Fruit fly (Drosophila melanogaster) whole organism, prepupa: ENCODE results near the gene Cad87A.

ENCODE experiments used
- Blimp-1 ChIP-seq: fragments of 200-800 bp; sonication (Bioruptor generic); optimal IDR thresholded peaks from 3 replicates; lab custom pipeline; 2017; ENCODE audit warnings: missing biosample characterization, missing genetic modification characterization, mild to moderate bottlenecking, moderate library complexity, missing genetic modification reagents
- CG11902 ChIP-seq: fragments of 200-800 bp; sonication (Bioruptor generic); optimal IDR thresholded peaks from 3 replicates; lab custom pipeline; 2016; ENCODE audit warnings: missing biosample characterization, missing genetic modification characterization
- CG15336 ChIP-seq: fragments of 200-800 bp; sonication (Bioruptor generic); IDR thresholded peaks from 2 replicates; pipeline ENCODE4 v1.3.6; 2022; ENCODE audit warnings: missing biosample characterization, missing genetic modification characterization
- CG1621 ChIP-seq: fragments of 200-800 bp; sonication (Bioruptor generic); optimal IDR thresholded peaks from 3 replicates; lab custom pipeline; 2018; ENCODE audit warnings: missing biosample characterization, mild to moderate bottlenecking, missing genetic modification characterization
- CG16779 ChIP-seq: fragments of 200-800 bp; sonication (Bioruptor generic); optimal IDR thresholded peaks from 3 replicates; lab custom pipeline; 2017; ENCODE audit warnings: missing biosample characterization, mild to moderate bottlenecking, missing genetic modification characterization
- CG3032 ChIP-seq: fragments of 200-800 bp; optimal IDR thresholded peaks from 2 replicates; lab custom pipeline; 2019; ENCODE audit warnings: missing biosample characterization, mild to moderate bottlenecking, missing genetic modification characterization, moderate library complexity
- CG34406 ChIP-seq: fragments of 200-800 bp; sonication (Bioruptor generic); optimal IDR thresholded peaks from 3 replicates; lab custom pipeline; 2016; ENCODE audit warnings: missing biosample characterization, missing genetic modification characterization
- CG3919 ChIP-seq: fragments of 200-800 bp; sonication (Bioruptor generic); optimal IDR thresholded peaks from 3 replicates; lab custom pipeline; 2016; ENCODE audit warnings: missing biosample characterization, missing genetic modification characterization
- CG4318 ChIP-seq: fragments of 200-800 bp; sonication (Bioruptor generic); optimal IDR thresholded peaks from 3 replicates; lab custom pipeline; 2017; ENCODE audit warnings: missing biosample characterization, mild to moderate bottlenecking, missing genetic modification characterization
- CG6163 ChIP-seq: fragments of 200-800 bp; sonication (Bioruptor generic); IDR thresholded peaks from 3 replicates; pipeline ENCODE4 v1.3.6; 2022; ENCODE audit warnings: missing biosample characterization, missing genetic modification characterization
- CG6854 ChIP-seq: fragments of 200-800 bp; sonication (Bioruptor generic); optimal IDR thresholded peaks from 2 replicates; lab custom pipeline; 2017; ENCODE audit warnings: missing biosample characterization, mild to moderate bottlenecking, missing genetic modification characterization
- CG8119 ChIP-seq: fragments of 200-800 bp; sonication (Bioruptor generic); IDR thresholded peaks from 3 replicates; pipeline ENCODE4 v1.3.6; 2022; ENCODE audit warnings: missing biosample characterization, missing genetic modification characterization
- CG8632 ChIP-seq: fragments of 200-800 bp; sonication (Bioruptor generic); optimal IDR thresholded peaks from 3 replicates; lab custom pipeline; 2016; ENCODE audit warnings: missing biosample characterization, missing genetic modification characterization
- CG9139 ChIP-seq: fragments of 200-800 bp; sonication (Bioruptor generic); optimal IDR thresholded peaks from 3 replicates; lab custom pipeline; 2017; ENCODE audit warnings: missing biosample characterization, mild to moderate bottlenecking, missing genetic modification characterization
- Eip75B ChIP-seq: fragments of 200-800 bp; sonication (Bioruptor generic); optimal IDR thresholded peaks from 3 replicates; lab custom pipeline; 2016; ENCODE audit warnings: missing biosample characterization, missing genetic modification characterization
- Eip78C ChIP-seq: fragments of 200-800 bp; sonication (Bioruptor generic); peaks from one replicate; lab custom pipeline; 2016; ENCODE audit warnings: missing biosample characterization, missing genetic modification characterization
- Eip93F ChIP-seq: fragments of 200-800 bp; sonication (Bioruptor generic); optimal IDR thresholded peaks from 2 replicates; lab custom pipeline; 2016; ENCODE audit warnings: missing biosample characterization, mild to moderate bottlenecking, missing genetic modification characterization
- Ets21C ChIP-seq: fragments of 200-800 bp; sonication (Bioruptor generic); optimal IDR thresholded peaks from 3 replicates; lab custom pipeline; 2016; ENCODE audit warnings: missing biosample characterization, missing genetic modification characterization
- Ets96B ChIP-seq: fragments of 200-800 bp; optimal IDR thresholded peaks from 2 replicates; lab custom pipeline; 2019; ENCODE audit warnings: missing biosample characterization, mild to moderate bottlenecking, missing genetic modification characterization, moderate library complexity
- Hr38 ChIP-seq: sonication (Bioruptor generic); optimal IDR thresholded peaks from 2 replicates; lab custom pipeline; 2016; ENCODE audit warnings: missing biosample characterization, missing genetic modification characterization
- Hr4 ChIP-seq: fragments of 200-800 bp; sonication (Bioruptor generic); optimal IDR thresholded peaks from 3 replicates; lab custom pipeline; 2016; ENCODE audit warnings: missing biosample characterization, missing genetic modification characterization
- Lpt ChIP-seq: fragments of 200-800 bp; sonication (Bioruptor generic); optimal IDR thresholded peaks from 3 replicates; lab custom pipeline; 2016; ENCODE audit warnings: missing biosample characterization, missing genetic modification characterization
- Smox ChIP-seq: fragments of 200-800 bp; sonication (Bioruptor generic); optimal IDR thresholded peaks from 3 replicates; lab custom pipeline; 2016; ENCODE audit warnings: missing biosample characterization, missing genetic modification characterization
- Sox102F ChIP-seq: fragments of 200-800 bp; sonication (Bioruptor generic); optimal IDR thresholded peaks from 2 replicates; lab custom pipeline; 2016; ENCODE audit warnings: missing biosample characterization, mild to moderate bottlenecking, missing genetic modification characterization
- dac ChIP-seq: fragments of 200-800 bp; sonication (Bioruptor generic); optimal IDR thresholded peaks from 2 replicates; lab custom pipeline; 2017; ENCODE audit warnings: missing biosample characterization, mild to moderate bottlenecking, missing genetic modification characterization
- dsx ChIP-seq: fragments of 200-800 bp; optimal IDR thresholded peaks from 3 replicates; lab custom pipeline; 2019; ENCODE audit warnings: missing biosample characterization, mild to moderate bottlenecking, missing genetic modification characterization, moderate library complexity; ENCODE audit not compliant: poor library complexity, severe bottlenecking
- esn ChIP-seq: fragments of 200-800 bp; sonication (Bioruptor generic); optimal IDR thresholded peaks from 2 replicates; lab custom pipeline; 2016; ENCODE audit warnings: missing biosample characterization, mild to moderate bottlenecking, missing genetic modification characterization, moderate library complexity
- fd59A ChIP-seq: fragments of 200-800 bp; sonication (Bioruptor generic); optimal IDR thresholded peaks from 2 replicates; lab custom pipeline; 2017; ENCODE audit warnings: missing biosample characterization, mild to moderate bottlenecking, missing genetic modification characterization, missing genetic modification reagents
- fkh ChIP-seq: fragments of 200-800 bp; sonication (Bioruptor generic); optimal IDR thresholded peaks from 3 replicates; lab custom pipeline; 2017; ENCODE audit warnings: missing biosample characterization, mild to moderate bottlenecking, missing genetic modification characterization, moderate library complexity
- net ChIP-seq: fragments of 200-800 bp; sonication (Bioruptor generic); optimal IDR thresholded peaks from 3 replicates; lab custom pipeline; 2016; ENCODE audit warnings: missing biosample characterization, missing genetic modification characterization
- salr ChIP-seq, 2 experiments: fragments of 200-800 bp; sonication (Bioruptor generic); optimal IDR thresholded peaks; 3 replicates each; lab custom pipeline; 2016 to 2018; ENCODE audit warnings: missing biosample characterization in 2 of 2, missing genetic modification characterization in 2 of 2, mild to moderate bottlenecking in 1 of 2
- svp ChIP-seq: fragments of 200-800 bp; sonication (Bioruptor generic); peaks from one replicate; lab custom pipeline; 2016; ENCODE audit warnings: missing biosample characterization, missing genetic modification characterization
- topi ChIP-seq: fragments of 200-800 bp; sonication (Bioruptor generic); optimal IDR thresholded peaks from 3 replicates; lab custom pipeline; 2016; ENCODE audit warnings: missing biosample characterization, missing genetic modification characterization
- vri ChIP-seq: fragments of 200-800 bp; sonication (Bioruptor generic); optimal IDR thresholded peaks from 3 replicates; lab custom pipeline; 2016; ENCODE audit warnings: missing biosample characterization, mild to moderate bottlenecking, missing genetic modification characterization

Gene Cad87A

DNA sequence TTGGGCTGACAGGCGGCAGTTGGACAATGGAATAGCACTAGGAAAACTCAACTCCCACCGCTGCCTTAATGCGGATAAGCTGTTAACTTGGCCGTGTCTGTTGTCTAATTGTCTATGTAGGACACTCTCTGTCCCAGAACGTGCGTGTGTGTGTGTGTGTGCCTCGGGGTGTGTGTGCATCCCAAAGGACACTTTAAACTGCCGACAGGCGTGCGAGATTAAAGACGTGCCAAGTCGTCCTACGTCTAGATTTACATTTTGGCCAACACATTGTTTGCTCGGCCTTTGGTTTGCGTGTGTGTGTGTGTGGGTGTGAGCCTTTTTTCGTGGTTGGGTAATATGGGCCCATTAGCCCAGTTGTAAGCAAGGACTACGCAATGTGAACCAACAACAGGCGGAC lies 49.2 kb upstream of the Cad87A start:
- TF ChIP-seq CG8119 (GFP tag; lab: Robert Waterston, UW) = no peak
- TF ChIP-seq salr (GFP tag; optimal IDR thresholded peaks at IDR 0.05; lab: Kevin White, UChicago) = no peak
- TF ChIP-seq net (GFP tag; lab: Kevin White, UChicago) = no peak
- TF ChIP-seq Eip93F = no peak
- TF ChIP-seq CG8632 = no peak
- TF ChIP-seq CG4318 (GFP tag; lab: Kevin White, UChicago) = no peak
- no peak for TF ChIP-seq CG3032 (tag; lab: Kevin White, UChicago)
- TF ChIP-seq CG34406 (GFP tag; lab: Kevin White, UChicago) = no peak
- no peak for TF ChIP-seq CG11902
- no peak for TF ChIP-seq Hr4 (GFP tag; lab: Kevin White, UChicago)
- no peak for TF ChIP-seq fd59A
- no peak for TF ChIP-seq Smox
- TF ChIP-seq topi (GFP tag; lab: Kevin White, UChicago) = no peak
- TF ChIP-seq dac (GFP tag; lab: Kevin White, UChicago) = no peak
- TF ChIP-seq Ets21C (GFP tag; lab: Kevin White, UChicago) = no peak

DNA sequence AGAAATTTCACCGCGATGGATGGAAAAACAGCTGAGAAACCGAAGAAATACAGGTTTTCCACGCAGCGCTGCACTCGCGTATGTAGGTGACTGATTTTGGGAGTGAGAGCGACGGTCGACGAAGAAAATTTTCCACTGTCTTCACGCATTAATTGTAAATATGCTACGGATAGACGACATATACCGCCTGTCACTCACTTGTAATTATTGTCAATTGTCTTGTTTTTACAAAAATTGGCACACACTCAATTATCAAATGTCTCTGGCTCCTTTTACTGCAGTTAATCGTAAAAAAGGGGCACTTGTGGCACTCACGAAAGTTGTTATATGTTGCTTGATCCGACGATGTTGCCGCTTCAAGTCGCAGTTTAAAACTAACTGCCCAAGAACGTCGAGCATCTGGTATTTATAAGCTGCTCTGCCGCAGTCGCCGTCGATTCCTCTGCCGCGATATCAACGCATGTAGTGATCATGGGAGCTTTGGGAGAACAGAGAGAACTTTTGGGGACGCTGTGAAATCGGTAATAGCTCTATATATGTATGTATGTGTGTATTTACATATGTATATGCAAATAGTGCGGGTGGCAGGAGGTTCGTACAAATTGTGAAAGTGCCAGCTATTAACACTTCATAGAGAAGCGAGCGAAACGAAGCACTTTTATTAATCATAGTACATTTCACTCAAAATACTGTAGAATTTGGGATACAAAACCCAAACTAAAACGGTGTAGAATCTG lies 44.2 kb upstream of the Cad87A start, which contains the start of gene mfas:
TSS of gene mfas (minus strand) at position 382 of the 737 bp plus-strand sequence.
- TF ChIP-seq Eip78C = peak; percentile 44
- peak; percentile 42 for TF ChIP-seq Lpt (GFP tag; lab: Kevin White, UChicago)
- TF ChIP-seq svp (GFP tag; lab: Kevin White, UChicago) = peak; percentile 77
- peak; percentile 56 for TF ChIP-seq CG6854 (GFP tag; lab: Kevin White, UChicago)
- peak; percentile 0 for TF ChIP-seq CG16779 (tag; lab: Kevin White, UChicago)
- peak; percentile 6 for TF ChIP-seq CG3032 (tag; lab: Kevin White, UChicago)
- TF ChIP-seq Hr4 (GFP tag; lab: Kevin White, UChicago) = no peak
- TF ChIP-seq vri (GFP tag; lab: Kevin White, UChicago) = no peak
- TF ChIP-seq CG6163 = peak; percentile 53; the same call in 2 of the 3 replicates
- peak; percentile 2 for TF ChIP-seq esn
- peak; percentile 33 for TF ChIP-seq dsx (GFP tag; lab: Kevin White, UChicago)
- TF ChIP-seq CG3919 (GFP tag; lab: Kevin White, UChicago) = peak; percentile 12
- peak; percentile 17 for TF ChIP-seq Eip75B (GFP tag; lab: Kevin White, UChicago)
- no peak for TF ChIP-seq Hr38 (GFP tag; lab: Kevin White, UChicago)
- TF ChIP-seq fkh (GFP tag; lab: Kevin White, UChicago) = peak; percentile 76
- TF ChIP-seq Ets96B (tag; lab: Kevin White, UChicago) = no peak
- TF ChIP-seq CG9139 (GFP tag; lab: Kevin White, UChicago) = peak; percentile 39
- TF ChIP-seq CG15336 (GFP tag; lab: Robert Waterston, UW) = peak; percentile 30; the same call in 1 of the 2 replicates

DNA sequence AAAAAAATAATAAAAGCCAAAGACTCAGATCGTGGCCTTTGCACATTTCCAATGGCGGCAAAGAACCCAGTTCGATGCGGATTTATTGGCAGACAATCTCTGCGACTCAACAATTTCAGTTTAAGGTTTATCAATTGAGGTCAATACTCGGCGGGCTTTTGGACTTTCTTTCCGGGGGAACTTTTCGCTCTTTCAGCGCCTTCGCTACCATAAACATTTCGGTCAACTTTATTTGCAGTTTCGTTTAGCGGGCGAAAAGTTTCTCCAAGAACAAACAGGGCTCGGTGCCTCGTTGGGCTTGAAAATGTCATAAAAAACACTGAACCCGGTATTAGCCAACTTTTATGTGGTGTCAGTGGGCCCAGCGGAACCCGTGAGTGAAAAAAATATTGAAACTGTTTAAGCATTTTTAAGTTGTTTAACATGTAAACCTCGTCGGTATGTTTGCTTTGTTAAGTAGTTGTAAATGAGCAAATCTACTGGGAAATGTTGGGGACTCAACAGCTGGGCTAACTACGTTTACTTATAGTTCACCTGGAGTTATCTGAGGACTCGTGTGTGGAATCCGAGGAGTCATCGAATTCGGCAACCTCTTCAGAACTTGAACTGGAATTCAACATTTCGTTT lies 42.7 kb upstream of the Cad87A start:
- peak; percentile 10 for TF ChIP-seq Blimp-1 (GFP tag; lab: Kevin White, UChicago)
- peak; percentile 60 for TF ChIP-seq fkh (GFP tag; lab: Kevin White, UChicago)
- TF ChIP-seq Sox102F (GFP tag; lab: Kevin White, UChicago) = peak; percentile 23
- peak; percentile 80 for TF ChIP-seq CG6854 (GFP tag; lab: Kevin White, UChicago)
- TF ChIP-seq CG1621 (tag; lab: Kevin White, UChicago) = no peak
- peak; percentile 67 for TF ChIP-seq Eip78C
- no peak for TF ChIP-seq CG8632
- peak; percentile 90 for TF ChIP-seq svp (GFP tag; lab: Kevin White, UChicago)
